Fruit fly (Drosophila melanogaster): Measurements from ENCODE around the gene yellow-c.

The yellow-c gene

dm6 chr2L:15067832-15068231, 32.6 kb downstream of the yellow-c start (continued):
- TF ChIP-seq grau (tag; optimal IDR thresholded peaks at IDR 0.05), result peak; percentile 45
- TF ChIP-seq Deaf1 (tag; optimal IDR thresholded peaks at IDR 0.05), result peak; percentile 47
- TF ChIP-seq CG10565 (GFP tag; optimal IDR thresholded peaks at IDR 0.05), result no peak
- TF ChIP-seq ham (GFP tag; IDR thresholded peaks at IDR 0.05), result no peak
- peak; percentile 50; the same call in 2 of the 3 replicates for TF ChIP-seq CG17361 (GFP tag; IDR thresholded peaks at IDR 0.05)
- TF ChIP-seq CG18599 (GFP tag; optimal IDR thresholded peaks at IDR 0.05), result peak; percentile 58
- TF ChIP-seq kni (GFP tag; optimal IDR thresholded peaks at IDR 0.05), result peak; percentile 58
- TF ChIP-seq Atf-2 (GFP tag; optimal IDR thresholded peaks at IDR 0.05), result no peak
- TF ChIP-seq E2f2 (GFP tag; IDR thresholded peaks at IDR 0.05), result peak; percentile 100
- TF ChIP-seq tll (GFP tag; optimal IDR thresholded peaks at IDR 0.05), result no peak
- peak; percentile 60 for TF ChIP-seq jumu (GFP tag; optimal IDR thresholded peaks at IDR 0.05)
- TF ChIP-seq tna (GFP tag; IDR thresholded peaks at IDR 0.05; ENCODE audit: partially characterized antibody), result peak; percentile 64
- peak; percentile 95 for TF ChIP-seq Bgb (GFP tag; IDR thresholded peaks at IDR 0.05; ENCODE audit: partially characterized antibody)
- TF ChIP-seq CG7745 (tag; optimal IDR thresholded peaks at IDR 0.05), result peak; percentile 40
- TF ChIP-seq CG10431 (GFP tag; optimal IDR thresholded peaks at IDR 0.05), result peak; percentile 14
- TF ChIP-seq Xbp1 (GFP tag; optimal IDR thresholded peaks at IDR 0.05), result peak; percentile 40
- no peak for TF ChIP-seq CG6654 (GFP tag; optimal IDR thresholded peaks at IDR 0.05)
- TF ChIP-seq CG10979 (tag; optimal IDR thresholded peaks at IDR 0.05), result peak; percentile 0
- peak; percentile 39 for TF ChIP-seq CG30020 (tag; optimal IDR thresholded peaks at IDR 0.05)
- TF ChIP-seq H15 (GFP tag; IDR thresholded peaks at IDR 0.05), result no peak
- no peak for TF ChIP-seq CG16863 (GFP tag; optimal IDR thresholded peaks at IDR 0.05)
- no peak for TF ChIP-seq fu2 (GFP tag; optimal IDR thresholded peaks at IDR 0.05)
- TF ChIP-seq Opbp (GFP tag; IDR thresholded peaks at IDR 0.05; ENCODE audit: partially characterized antibody), result peak; percentile 91
- TF ChIP-seq Sry-β (GFP tag; optimal IDR thresholded peaks at IDR 0.05), result peak; percentile 9
- no peak; the same call in 1 of the 2 replicates for TF ChIP-seq lmd (GFP tag; IDR thresholded peaks at IDR 0.05)
- TF ChIP-seq CG18262 (tag; optimal IDR thresholded peaks at IDR 0.05), result no peak
- peak; percentile 25; the same call in 1 of the 2 replicates for TF ChIP-seq E2f1 (GFP tag; IDR thresholded peaks at IDR 0.05)
- no peak for TF ChIP-seq CG15479 (GFP tag; optimal IDR thresholded peaks at IDR 0.05)
- peak; percentile 6 for TF ChIP-seq Bteb2 (GFP tag; optimal IDR thresholded peaks at IDR 0.05)
- no peak for TF ChIP-seq prd (optimal IDR thresholded peaks at IDR 0.05)
- TF ChIP-seq prd (GFP tag; IDR thresholded peaks at IDR 0.05), result no peak
- no peak for TF ChIP-seq Trl (optimal IDR thresholded peaks at IDR 0.05)
- TF ChIP-seq Trl (GFP tag; optimal IDR thresholded peaks at IDR 0.05), result peak; percentile 9
- no peak for TF ChIP-seq aop (GFP tag; IDR thresholded peaks at IDR 0.05)
- TF ChIP-seq CG11456 (GFP tag; IDR thresholded peaks at IDR 0.05), result no peak; the same call in 2 of the 3 replicates
- TF ChIP-seq vnd (GFP tag; IDR thresholded peaks at IDR 0.05; ENCODE audit: partially characterized antibody), result peak; percentile 48; the same call in 2 of the 3 replicates
- TF ChIP-seq repo (GFP tag; optimal IDR thresholded peaks at IDR 0.05), result no peak
- peak; percentile 39 for TF ChIP-seq CG12155 (GFP tag; optimal IDR thresholded peaks at IDR 0.05)
- peak; percentile 91 for TF ChIP-seq BEAF-32 (GFP tag; optimal IDR thresholded peaks at IDR 0.05)
- peak; percentile 8 for TF ChIP-seq Meics (GFP tag; optimal IDR thresholded peaks at IDR 0.05)
- TF ChIP-seq pfk (GFP tag; optimal IDR thresholded peaks at IDR 0.05), result peak; percentile 69
- no peak for TF ChIP-seq CG11696 (GFP tag; IDR thresholded peaks at IDR 0.05)
- no peak for TF ChIP-seq CG12942 (GFP tag; optimal IDR thresholded peaks at IDR 0.05)
- peak; percentile 4 for TF ChIP-seq bcd (GFP tag; optimal IDR thresholded peaks at IDR 0.05)
- TF ChIP-seq z (GFP tag; IDR thresholded peaks at IDR 0.05), result no peak
- no peak for TF ChIP-seq tup (GFP tag; optimal IDR thresholded peaks at IDR 0.05)
- no peak for TF ChIP-seq toy (GFP tag; IDR thresholded peaks at IDR 0.05)
- no peak for TF ChIP-seq CG9876 (GFP tag; optimal IDR thresholded peaks at IDR 0.05)
- peak; percentile 76 for TF ChIP-seq lab (GFP tag; optimal IDR thresholded peaks at IDR 0.05)
- no peak for TF ChIP-seq CG7786 (GFP tag; optimal IDR thresholded peaks at IDR 0.05)
- peak; percentile 21 for TF ChIP-seq chn (GFP tag; optimal IDR thresholded peaks at IDR 0.05)

Data from whole organism, embryonic.